Worm (Caenorhabditis elegans) whole organism, late embryonic: ENCODE results near the gene srt-7.

Experiments used
- C08G9.2 ChIP-seq: sonication (generic microtip); optimal IDR thresholded peaks from 2 replicates; lab custom pipeline; 2016; ENCODE audit warnings: mild to moderate bottlenecking, missing genetic modification characterization, moderate library complexity, missing compliant biosample characterization
- ama-1 ChIP-seq: fragments of 150-350 bp; optimal IDR thresholded peaks from 2 replicates; lab custom pipeline; 2014
- dmd-4 ChIP-seq: sonication (generic microtip); optimal IDR thresholded peaks from 2 replicates; lab custom pipeline; 2016; ENCODE audit warnings: borderline replicate concordance, missing genetic modification characterization, missing compliant biosample characterization
- dve-1 ChIP-seq: sonication (generic microtip); optimal IDR thresholded peaks from 2 replicates; lab custom pipeline; 2017; ENCODE audit warnings: antibody characterized with exemption, mild to moderate bottlenecking, missing genetic modification characterization, missing compliant biosample characterization
- hlh-30 ChIP-seq: sonication (generic microtip); optimal IDR thresholded peaks from 2 replicates; lab custom pipeline; 2017; ENCODE audit warnings: antibody characterized with exemption, missing genetic modification characterization, missing compliant biosample characterization; ENCODE audit not compliant: insufficient read depth
- lin-11 ChIP-seq: fragments of 200-800 bp; sonication (Bioruptor generic); optimal IDR thresholded peaks from 2 replicates; lab custom pipeline; 2018; ENCODE audit warnings: mild to moderate bottlenecking, missing genetic modification characterization, missing compliant biosample characterization
- pha-4 ChIP-seq: fragments of 150-350 bp; optimal IDR thresholded peaks from 2 replicates; lab custom pipeline; 2018; ENCODE audit warnings: missing biosample characterization, missing genetic modification reagents, missing genetic modification characterization
- pqm-1 ChIP-seq: sonication (generic microtip); optimal IDR thresholded peaks from 2 replicates; lab custom pipeline; 2016; ENCODE audit warnings: missing genetic modification characterization, missing compliant biosample characterization
- pros-1 ChIP-seq: fragments of 150-350 bp; optimal IDR thresholded peaks from 2 replicates; lab custom pipeline; 2014; ENCODE audit warnings: missing biosample characterization, missing genetic modification reagents, missing genetic modification characterization
- rnt-1 ChIP-seq: sonication (generic microtip); optimal IDR thresholded peaks from 2 replicates; lab custom pipeline; 2016; ENCODE audit warnings: missing genetic modification characterization, missing compliant biosample characterization
- tbx-2 ChIP-seq: sonication (generic microtip); optimal IDR thresholded peaks from 2 replicates; lab custom pipeline; 2016; ENCODE audit warnings: missing genetic modification characterization, missing compliant biosample characterization
- tbx-7 ChIP-seq: sonication (generic microtip); optimal IDR thresholded peaks from 2 replicates; lab custom pipeline; 2016; ENCODE audit warnings: missing genotype, missing genetic modification characterization, missing compliant biosample characterization

DNA sequence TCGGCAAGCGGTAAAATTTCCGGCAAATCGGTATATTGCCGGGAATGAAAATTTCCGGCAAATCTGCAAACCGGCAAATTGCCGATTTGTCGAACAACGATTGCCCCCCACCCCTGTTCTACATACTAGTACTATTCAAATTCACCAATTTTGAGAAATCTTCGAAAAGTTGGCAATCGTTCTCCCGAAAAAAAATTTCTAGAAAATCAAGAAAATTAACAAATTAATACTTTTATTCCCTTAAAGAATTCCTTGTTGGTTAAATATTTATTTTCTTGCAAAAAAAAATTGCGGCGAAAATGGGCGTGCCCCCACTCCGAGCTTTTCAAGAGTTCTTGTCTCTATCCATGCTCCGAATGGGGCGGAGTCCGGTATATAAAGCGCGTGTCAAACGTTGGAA lies 27.3 kb upstream of the srt-7 start, which contains the start of gene C50H11.8:
- TF ChIP-seq C08G9.2 (no peak), ama-1 (lab: Kevin White, UChicago) (no peak), tbx-2 (tag; lab: Kevin White, UChicago) (no peak), hlh-30 (no peak), dmd-4 (tag; lab: Kevin White, UChicago) (no peak), pha-4 (tag; lab: Kevin White, UChicago) (no peak), pqm-1 (tag; lab: Kevin White, UChicago) (no peak), dve-1 (tag; lab: Kevin White, UChicago) (no peak), lin-11 (tag; lab: Kevin White, UChicago) (no peak), tbx-7 (no peak), rnt-1 (tag; lab: Kevin White, UChicago) (no peak), pros-1 (tag; lab: Kevin White, UChicago) (no peak)
